Fruit fly (Drosophila melanogaster) whole organism, embryonic: ENCODE data around the gene CG5568.

Experiments
- B-H1 ChIP-seq: fragments of 200-800 bp; sonication (Bioruptor generic); IDR thresholded peaks from 3 replicates; pipeline ENCODE4 v1.3.6; 2022; ENCODE audit warnings: missing biosample characterization, missing genetic modification characterization
- CG13775 ChIP-seq: fragments of 200-800 bp; sonication (Bioruptor generic); optimal IDR thresholded peaks from 3 replicates; lab custom pipeline; 2017; ENCODE audit warnings: missing biosample characterization, mild to moderate bottlenecking, missing genetic modification characterization
- CG15514 ChIP-seq: fragments of 200-800 bp; sonication (Bioruptor generic); optimal IDR thresholded peaks from 3 replicates; lab custom pipeline; 2017; ENCODE audit warnings: missing biosample characterization, missing genetic modification characterization, mild to moderate bottlenecking, moderate library complexity, missing genetic modification reagents
- CG4617 ChIP-seq: fragments of 200-800 bp; sonication (Bioruptor generic); optimal IDR thresholded peaks from 3 replicates; lab custom pipeline; 2016; ENCODE audit warnings: missing biosample characterization, missing genetic modification characterization, borderline replicate concordance
- CG7357 ChIP-seq: fragments of 200-800 bp; sonication (Bioruptor generic); IDR thresholded peaks from 3 replicates; pipeline ENCODE4 v1.3.6; 2022; ENCODE audit warnings: missing biosample characterization, missing genetic modification characterization
- HmgD ChIP-seq: fragments of 200-800 bp; sonication (Bioruptor generic); optimal IDR thresholded peaks from 3 replicates; lab custom pipeline; 2016; ENCODE audit warnings: missing biosample characterization, missing genetic modification characterization
- abd-A ChIP-seq: fragments of 200-800 bp; sonication (Bioruptor generic); optimal IDR thresholded peaks from 3 replicates; lab custom pipeline; 2019; ENCODE audit warnings: missing biosample characterization, mild to moderate bottlenecking, missing genetic modification characterization, moderate library complexity
- bbx ChIP-seq: fragments of 200-800 bp; sonication (Bioruptor generic); IDR thresholded peaks from 2 replicates; pipeline ENCODE4 v1.3.6; 2022; ENCODE audit warnings: missing biosample characterization, missing genetic modification characterization; ENCODE audit not compliant: partially characterized antibody
- mirr ChIP-seq: fragments of 200-800 bp; sonication (Bioruptor generic); optimal IDR thresholded peaks from 3 replicates; lab custom pipeline; 2018; ENCODE audit warnings: missing biosample characterization, mild to moderate bottlenecking, missing genetic modification characterization
- pzg ChIP-seq: fragments of 200-800 bp; sonication (Bioruptor generic); optimal IDR thresholded peaks from 3 replicates; lab custom pipeline; 2018; ENCODE audit warnings: missing biosample characterization, mild to moderate bottlenecking, missing genetic modification characterization, moderate library complexity
- sens-2 ChIP-seq: fragments of 200-800 bp; sonication (Bioruptor generic); IDR thresholded peaks from 2 replicates; pipeline ENCODE4 v1.3.6; 2022; ENCODE audit warnings: missing biosample characterization, missing genetic modification characterization
- sr ChIP-seq: fragments of 200-800 bp; sonication (Bioruptor generic); IDR thresholded peaks from 3 replicates; pipeline ENCODE4 v1.3.6; 2022; ENCODE audit warnings: missing biosample characterization, missing genetic modification characterization

- no peak for TF ChIP-seq CG4617 (GFP tag; lab: Kevin White, UChicago)
- TF ChIP-seq CG15514 (GFP tag; lab: Kevin White, UChicago) = no peak
- no peak for TF ChIP-seq CG7357 (GFP tag; lab: Robert Waterston, UW)
- TF ChIP-seq HmgD (GFP tag; lab: Kevin White, UChicago) = no peak
- TF ChIP-seq B-H1 = no peak
- no peak for TF ChIP-seq CG13775 (GFP tag; lab: Kevin White, UChicago)
- no peak for TF ChIP-seq bbx (GFP tag; lab: Robert Waterston, UW)
- TF ChIP-seq sens-2 (GFP tag; lab: Robert Waterston, UW) = no peak
- no peak for TF ChIP-seq sr (GFP tag; lab: Robert Waterston, UW)
- TF ChIP-seq abd-A = no peak
- TF ChIP-seq mirr (GFP tag; lab: Kevin White, UChicago) = no peak
- TF ChIP-seq pzg = no peak
Measured at dm6 chr3L:5834798-5835197, 36.5 kb upstream of the CG5568 start.
